Fruit fly (Drosophila melanogaster) whole organism: Measurements from ENCODE around the gene bru3.

Experiments
- Dll ChIP-seq: fragments of >200 bp; optimal IDR thresholded peaks from 2 replicates; lab custom pipeline; 2017
- EcR ChIP-seq, 2 experiments: fragments of >200 bp; optimal IDR thresholded peaks; 2 replicates each; lab custom pipeline; 2017; ENCODE audit warnings: missing biosample characterization in 2 of 2, missing genetic modification characterization in 2 of 2, missing genetic modification reagents in 2 of 2
- psq ChIP-seq: fragments of >200 bp; optimal IDR thresholded peaks from 2 replicates; lab custom pipeline; 2017

DNA sequence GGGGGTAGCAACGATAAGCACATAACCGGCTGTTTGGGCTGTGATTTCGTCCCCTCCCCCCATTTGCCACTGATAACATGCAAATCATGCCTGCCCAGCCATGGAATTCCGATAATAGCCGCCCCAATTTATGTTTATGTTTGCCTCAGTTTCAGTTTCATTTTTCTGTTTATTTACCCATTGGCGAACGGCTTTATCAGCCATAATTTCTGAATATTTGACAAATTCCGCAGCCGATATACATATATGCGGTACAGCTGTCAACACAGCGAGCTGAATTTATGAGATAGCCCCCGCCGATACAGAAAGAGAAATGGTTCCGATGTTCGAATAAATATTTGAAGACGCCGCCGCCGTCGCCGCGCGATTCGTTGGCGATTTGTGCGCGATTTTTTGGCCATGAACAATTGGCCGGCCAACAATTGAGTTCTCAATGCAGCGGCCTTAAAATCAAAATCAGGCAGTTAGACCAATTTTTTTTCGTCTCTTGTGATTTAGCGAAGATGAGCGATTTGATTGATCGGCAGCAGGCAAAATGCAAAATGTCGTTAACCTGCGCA lies 313.9 kb downstream of the bru3 start:
- TF ChIP-seq Dll (no peak), psq (no peak), EcR (GFP tag; optimal IDR thresholded peaks at IDR 0.05; lab: Kevin White, UChicago) (no peak)
